Worm (Caenorhabditis elegans) whole organism, L2 larva: ENCODE data around the gene srj-25.

Source experiments
- mbf-1 ChIP-seq: sonication (generic microtip); optimal IDR thresholded peaks from 2 replicates; lab custom pipeline; 2017; ENCODE audit warnings: missing biosample characterization, missing genetic modification characterization
- peb-1 ChIP-seq: fragments of 150-350 bp; optimal IDR thresholded peaks from 2 replicates; lab custom pipeline; 2014; ENCODE audit warnings: missing biosample characterization, missing genetic modification characterization
- zag-1 ChIP-seq: fragments of 150-350 bp; optimal IDR thresholded peaks from 2 replicates; lab custom pipeline; 2014; ENCODE audit warnings: missing biosample characterization, missing genetic modification characterization

DNA sequence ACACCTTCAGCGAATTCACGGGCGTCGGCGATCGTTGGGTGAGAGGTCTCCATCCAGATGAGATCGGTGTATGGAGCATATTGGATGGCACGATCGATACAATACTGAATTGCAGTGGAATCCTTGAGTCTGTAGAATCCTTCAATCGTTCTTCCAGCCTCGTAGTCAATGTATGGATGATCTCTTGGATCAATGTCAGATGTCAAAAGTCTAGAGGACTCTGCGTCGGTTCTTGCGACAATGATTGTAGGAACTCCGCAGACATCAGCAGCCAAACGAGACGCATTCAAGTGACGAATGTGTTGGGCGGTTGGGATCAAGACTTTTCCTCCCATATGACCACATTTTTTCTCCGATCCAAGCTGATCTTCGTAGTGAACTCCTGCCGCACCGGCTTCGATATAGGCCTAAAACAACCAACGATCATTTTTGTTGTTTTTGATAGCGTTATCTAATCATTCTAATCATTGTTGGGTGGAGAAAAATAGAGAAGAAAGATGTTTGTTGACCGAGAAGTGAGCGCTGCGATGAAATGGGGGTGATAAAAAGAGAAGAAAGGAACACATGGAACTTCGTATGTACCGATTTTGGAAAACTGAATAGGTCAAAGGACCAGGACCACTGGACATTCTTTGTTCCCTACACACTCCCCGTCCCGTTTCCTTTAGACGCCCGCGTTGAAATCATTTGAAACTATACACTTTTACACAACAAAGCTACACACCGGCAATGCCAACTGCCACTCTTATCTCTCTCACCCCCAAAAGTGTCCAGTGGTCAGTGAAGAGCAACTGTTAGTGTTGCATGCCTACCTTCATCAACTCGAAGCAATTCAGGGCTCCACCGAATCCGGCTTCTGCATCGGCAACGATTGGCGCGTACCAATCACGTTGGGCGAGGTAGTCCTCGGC is 9.2 kb downstream of the srj-25 start:
- TF ChIP-seq peb-1 (tag; lab: Kevin White, UChicago) = no peak
- no peak for TF ChIP-seq mbf-1 (tag; lab: Kevin White, UChicago)
- TF ChIP-seq zag-1 (tag; lab: Kevin White, UChicago) = no peak
